Fruit fly (Drosophila melanogaster): ENCODE data around the gene Nup154.

Gene Nup154

DNA sequence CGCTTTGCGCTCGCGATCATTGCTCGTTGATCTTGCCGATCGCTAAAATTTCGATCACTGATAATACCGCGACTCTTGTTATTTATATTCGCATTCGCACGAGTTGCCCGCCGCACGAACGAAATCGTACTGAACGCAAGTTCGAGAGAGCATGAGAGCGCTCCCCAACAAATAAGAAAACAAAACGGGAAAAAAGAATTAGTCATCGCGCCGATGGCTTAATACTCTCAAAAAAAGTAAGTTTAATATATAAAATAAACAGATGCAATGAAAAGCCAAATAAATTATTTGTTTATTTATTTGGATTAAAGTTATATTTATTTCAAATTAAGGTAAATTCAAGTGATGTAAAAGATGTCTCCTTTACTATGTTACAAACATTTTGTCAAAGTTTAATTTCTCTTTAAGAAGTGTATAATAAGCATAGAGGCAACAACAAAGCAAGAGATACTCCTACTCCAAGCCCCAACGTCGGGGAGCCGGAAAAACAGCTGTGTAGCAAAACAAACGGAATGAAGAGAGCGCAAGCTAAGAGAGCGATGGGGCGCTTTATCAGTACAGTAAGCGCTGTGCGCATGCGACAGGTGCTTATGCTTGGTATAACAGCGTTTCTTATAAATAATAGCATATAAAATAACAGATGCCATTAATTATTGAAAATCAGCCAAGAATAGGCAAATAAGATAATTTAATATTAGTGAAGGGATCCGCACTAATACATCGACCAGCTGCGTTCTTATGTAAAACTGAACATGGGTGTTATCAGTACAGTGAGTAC, 52.9 kb downstream of the Nup154 start (continued):
- TF ChIP-seq peb (GFP tag; IDR thresholded peaks at IDR 0.05): peak; percentile 43
- peak; percentile 90 for TF ChIP-seq CG2678 (tag; optimal IDR thresholded peaks at IDR 0.05)
- TF ChIP-seq CG18599 (GFP tag; optimal IDR thresholded peaks at IDR 0.05): peak; percentile 56
- TF ChIP-seq Vsx1 (GFP tag; optimal IDR thresholded peaks at IDR 0.05): no peak
- no peak for TF ChIP-seq Dfd (GFP tag; optimal IDR thresholded peaks at IDR 0.05)
- TF ChIP-seq CG6272 (GFP tag; IDR thresholded peaks at IDR 0.05): no peak
- TF ChIP-seq nerfin-1 (tag; optimal IDR thresholded peaks at IDR 0.05): peak; percentile 63
- peak; percentile 1 for TF ChIP-seq CG7987 (GFP tag; optimal IDR thresholded peaks at IDR 0.05)
- peak; percentile 55; the same call in 2 of the 3 replicates for TF ChIP-seq CG11093 (GFP tag; IDR thresholded peaks at IDR 0.05)
- peak; percentile 53 for TF ChIP-seq scrt (GFP tag; optimal IDR thresholded peaks at IDR 0.05)
- TF ChIP-seq CG1647 (GFP tag; optimal IDR thresholded peaks at IDR 0.05): peak; percentile 23
- TF ChIP-seq Pdp1 (GFP tag; optimal IDR thresholded peaks at IDR 0.05): peak; percentile 72 to 79
- peak; percentile 6; the same call in 1 of the 2 replicates for TF ChIP-seq crol (GFP tag; IDR thresholded peaks at IDR 0.05)
- peak; percentile 86 for TF ChIP-seq CG7839 (tag; optimal IDR thresholded peaks at IDR 0.05)
- TF ChIP-seq eyg (GFP tag; optimal IDR thresholded peaks at IDR 0.05): no peak
- TF ChIP-seq CG7372 (GFP tag; IDR thresholded peaks at IDR 0.05): peak; percentile 58
- TF ChIP-seq wek (GFP tag; optimal IDR thresholded peaks at IDR 0.05): peak; percentile 23
- TF ChIP-seq Hr39 (optimal IDR thresholded peaks at IDR 0.05): no peak
- TF ChIP-seq CG9876 (GFP tag; optimal IDR thresholded peaks at IDR 0.05): peak; percentile 24
- no peak for TF ChIP-seq sens-2 (GFP tag; IDR thresholded peaks at IDR 0.05)
- TF ChIP-seq CG1603 (tag; optimal IDR thresholded peaks at IDR 0.05): peak; percentile 82
- TF ChIP-seq CG8359 (GFP tag; optimal IDR thresholded peaks at IDR 0.05; ENCODE audit: borderline replicate concordance): no peak
- TF ChIP-seq emc (GFP tag; optimal IDR thresholded peaks at IDR 0.05): no peak
- peak; percentile 79 for TF ChIP-seq NfI (GFP tag; optimal IDR thresholded peaks at IDR 0.05)
- peak; percentile 38 for TF ChIP-seq exex (tag; optimal IDR thresholded peaks at IDR 0.05)
- peak; percentile 28 for TF ChIP-seq Usf (GFP tag; optimal IDR thresholded peaks at IDR 0.05)
- TF ChIP-seq ase (GFP tag; IDR thresholded peaks at IDR 0.05): peak; percentile 53; the same call in 1 of the 3 replicates
- TF ChIP-seq CG12659 (GFP tag; optimal IDR thresholded peaks at IDR 0.05): peak; percentile 81
- peak; percentile 77 for TF ChIP-seq slp2 (GFP tag; optimal IDR thresholded peaks at IDR 0.05)
- TF ChIP-seq Doc3 (GFP tag; IDR thresholded peaks at IDR 0.05; ENCODE audit: partially characterized antibody): no peak
- TF ChIP-seq ab (GFP tag; optimal IDR thresholded peaks at IDR 0.05): peak; percentile 72
- no peak for TF ChIP-seq slou (GFP tag; optimal IDR thresholded peaks at IDR 0.05)
- TF ChIP-seq her (GFP tag; optimal IDR thresholded peaks at IDR 0.05): peak; percentile 30
- TF ChIP-seq CG13123 (GFP tag; optimal IDR thresholded peaks at IDR 0.05): peak; percentile 1
- no peak for TF ChIP-seq CG8478 (optimal IDR thresholded peaks at IDR 0.05)
- TF ChIP-seq twi (tag; optimal IDR thresholded peaks at IDR 0.05): peak; percentile 38
- TF ChIP-seq CG10565 (GFP tag; optimal IDR thresholded peaks at IDR 0.05): no peak
- peak; percentile 78 for TF ChIP-seq CG30403 (GFP tag; optimal IDR thresholded peaks at IDR 0.05)
- peak; percentile 36; the same call in 1 of the 2 replicates for TF ChIP-seq onecut (GFP tag; IDR thresholded peaks at IDR 0.05)
- TF ChIP-seq lbe (GFP tag; optimal IDR thresholded peaks at IDR 0.05): peak; percentile 28
- TF ChIP-seq HLH54F (GFP tag; optimal IDR thresholded peaks at IDR 0.05): peak; percentile 63
- peak; percentile 38 for TF ChIP-seq sd (tag; optimal IDR thresholded peaks at IDR 0.05)
- peak; percentile 71 for TF ChIP-seq E2f2 (GFP tag; IDR thresholded peaks at IDR 0.05)
- TF ChIP-seq CG17359 (tag; optimal IDR thresholded peaks at IDR 0.05): peak; percentile 55
